Fruit fly (Drosophila melanogaster): ENCODE results near the gene Hsp27.

The Hsp27 gene

DNA sequence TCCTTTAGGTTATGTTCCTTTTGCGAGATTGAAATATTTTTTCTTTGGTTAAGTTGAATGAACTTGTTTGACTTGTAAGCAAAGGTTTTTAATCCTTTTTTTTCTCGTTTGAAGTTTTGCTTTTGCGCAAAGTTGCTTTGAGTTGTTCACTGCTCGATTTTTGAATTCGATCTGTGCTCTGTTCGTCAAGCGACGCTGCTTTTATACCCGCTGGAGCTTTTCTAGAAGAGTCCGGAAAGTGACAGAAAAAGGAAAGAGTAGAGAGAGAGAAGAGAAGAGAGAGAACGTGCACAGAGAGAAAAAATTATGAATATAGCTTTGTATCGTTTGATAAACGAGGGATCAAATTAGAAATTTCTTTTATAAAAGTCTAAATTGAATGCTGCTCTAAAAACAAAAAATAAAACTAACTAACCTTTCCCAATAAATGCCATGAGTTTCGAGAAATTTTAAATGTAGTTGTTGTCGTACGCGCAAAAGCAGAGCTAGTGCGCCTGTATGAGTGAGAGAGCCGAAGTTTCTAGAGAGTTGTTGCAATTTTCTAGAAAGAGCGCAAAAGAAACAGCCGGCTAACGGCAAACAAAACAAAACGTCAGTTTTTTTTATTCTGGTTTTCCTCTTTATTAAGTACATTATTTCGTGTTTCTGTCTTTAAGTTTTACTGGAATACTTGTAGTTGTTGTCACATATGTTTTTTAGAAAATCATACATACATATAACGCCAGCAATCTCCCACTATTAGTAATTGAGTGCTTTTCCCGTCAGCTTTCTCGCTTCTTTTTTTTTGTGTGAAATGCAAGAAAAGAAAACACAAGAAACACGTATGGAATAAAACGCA lies 6.4 kb upstream of the Hsp27 start, which contains the start of gene Hsp26 (continued):
- peak; percentile 86; the same call in 2 of the 4 replicates for TF ChIP-seq chinmo (GFP tag; IDR thresholded peaks at IDR 0.05; ENCODE audit: partially characterized antibody)
- TF ChIP-seq CG14860 (GFP tag; IDR thresholded peaks at IDR 0.05; ENCODE audit: partially characterized antibody), result no peak
- TF ChIP-seq CkIIα-i1 (GFP tag; IDR thresholded peaks at IDR 0.05), result no peak
- peak; percentile 49 for TF ChIP-seq B-H2 (GFP tag; optimal IDR thresholded peaks at IDR 0.05)
- TF ChIP-seq CG17186 (GFP tag; optimal IDR thresholded peaks at IDR 0.05), result no peak
- peak; percentile 83 for TF ChIP-seq ap (GFP tag; IDR thresholded peaks at IDR 0.05)
- TF ChIP-seq slou (GFP tag; optimal IDR thresholded peaks at IDR 0.05), result peak; percentile 62
- TF ChIP-seq CG7963 (GFP tag; IDR thresholded peaks at IDR 0.05; ENCODE audit: partially characterized antibody), result no peak
- peak; percentile 53 for TF ChIP-seq sug (tag; optimal IDR thresholded peaks at IDR 0.05)
- peak; percentile 73 for TF ChIP-seq sens-2 (GFP tag; IDR thresholded peaks at IDR 0.05)
- TF ChIP-seq so (GFP tag; IDR thresholded peaks at IDR 0.05), result peak; percentile 92
- TF ChIP-seq CG33213 (GFP tag; optimal IDR thresholded peaks at IDR 0.05), result peak; percentile 72
- TF ChIP-seq CG18764 (GFP tag; optimal IDR thresholded peaks at IDR 0.05), result peak; percentile 66
- TF ChIP-seq tx (GFP tag; optimal IDR thresholded peaks at IDR 0.05), result peak; percentile 62
- TF ChIP-seq twi (tag; optimal IDR thresholded peaks at IDR 0.05), result peak; percentile 52
- TF ChIP-seq Bgb (GFP tag; IDR thresholded peaks at IDR 0.05; ENCODE audit: partially characterized antibody), result no peak; the same call in 1 of the 2 replicates
- TF ChIP-seq zfh1 (GFP tag; IDR thresholded peaks at IDR 0.05), result peak; percentile 81
- TF ChIP-seq Dek (tag; optimal IDR thresholded peaks at IDR 0.05), result peak; percentile 70
- peak; percentile 77 for TF ChIP-seq run (tag; optimal IDR thresholded peaks at IDR 0.05)
- peak; percentile 79 for TF ChIP-seq corto (GFP tag; optimal IDR thresholded peaks at IDR 0.05)
- peak; percentile 79 for TF ChIP-seq CG12219 (GFP tag; optimal IDR thresholded peaks at IDR 0.05)
- TF ChIP-seq Nf-YA (GFP tag; IDR thresholded peaks at IDR 0.05), result peak; percentile 40; the same call in 1 of the 2 replicates
- TF ChIP-seq CG13287 (GFP tag; IDR thresholded peaks at IDR 0.05; ENCODE audit: partially characterized antibody), result no peak; the same call in 1 of the 2 replicates
- TF ChIP-seq psq (GFP tag; optimal IDR thresholded peaks at IDR 0.05), result peak; percentile 64
- peak; percentile 81 for TF ChIP-seq CHES-1-like (GFP tag; optimal IDR thresholded peaks at IDR 0.05)
- TF ChIP-seq CG17359 (tag; optimal IDR thresholded peaks at IDR 0.05), result peak; percentile 86
- no peak for TF ChIP-seq HLH4C (GFP tag; IDR thresholded peaks at IDR 0.05; ENCODE audit: partially characterized antibody)
- no peak for TF ChIP-seq pita (GFP tag; optimal IDR thresholded peaks at IDR 0.05)
- TF ChIP-seq CG11504 (tag; optimal IDR thresholded peaks at IDR 0.05), result peak; percentile 84
- TF ChIP-seq Dip3 (GFP tag; optimal IDR thresholded peaks at IDR 0.05), result peak; percentile 81
- peak; percentile 52 for TF ChIP-seq MTF-1 (GFP tag; optimal IDR thresholded peaks at IDR 0.05; ENCODE audit: borderline replicate concordance)
- peak; percentile 30 for TF ChIP-seq dmrt11E (tag; optimal IDR thresholded peaks at IDR 0.05)
- TF ChIP-seq CG43689 (GFP tag; IDR thresholded peaks at IDR 0.05), result peak; percentile 71
- TF ChIP-seq Awh (GFP tag; IDR thresholded peaks at IDR 0.05), result peak; percentile 75
- no peak for TF ChIP-seq Lpt (GFP tag; optimal IDR thresholded peaks at IDR 0.05)
- TF ChIP-seq CG3726 (GFP tag; IDR thresholded peaks at IDR 0.05), result 0 out of 3 replicates have a peak, but pooled peaks have one; percentile 47
- peak; percentile 3 for TF ChIP-seq CG10274 (GFP tag; optimal IDR thresholded peaks at IDR 0.05)
- TF ChIP-seq zfh2 (GFP tag; optimal IDR thresholded peaks at IDR 0.05), result peak; percentile 82
- peak; percentile 85 for TF ChIP-seq salm (tag; optimal IDR thresholded peaks at IDR 0.05)
- TF ChIP-seq CG17385 (GFP tag; optimal IDR thresholded peaks at IDR 0.05), result peak; percentile 85
- TF ChIP-seq phol (tag; optimal IDR thresholded peaks at IDR 0.05), result peak; percentile 75
- no peak for TF ChIP-seq hkb (optimal IDR thresholded peaks at IDR 0.05)
- peak; percentile 94 for TF ChIP-seq hkb (GFP tag; IDR thresholded peaks at IDR 0.05)
- peak; percentile 77 for TF ChIP-seq Aef1 (GFP tag; IDR thresholded peaks at IDR 0.05)
- no peak; the same call in 1 of the 2 replicates for TF ChIP-seq CG10959 (GFP tag; IDR thresholded peaks at IDR 0.05)
- TF ChIP-seq pros (GFP tag; optimal IDR thresholded peaks at IDR 0.05), result no peak
- peak; percentile 82 for TF ChIP-seq ems (GFP tag; optimal IDR thresholded peaks at IDR 0.05)
- peak; percentile 87 for TF ChIP-seq her (GFP tag; optimal IDR thresholded peaks at IDR 0.05)
